Worm (Caenorhabditis elegans) whole organism, L1 larva: ENCODE data around the gene ipla-1.

Experiments
- C16A3.4 ChIP-seq: fragments of 150-350 bp; optimal IDR thresholded peaks from 2 replicates; lab custom pipeline; 2014; ENCODE audit warnings: missing biosample characterization, missing genetic modification characterization
- Y116A8C.19 ChIP-seq: sonication (generic microtip); optimal IDR thresholded peaks from 2 replicates; lab custom pipeline; 2016; ENCODE audit warnings: missing compliant biosample characterization, missing genetic modification characterization, borderline replicate concordance
- alr-1 ChIP-seq: fragments of 200-800 bp; sonication (Bioruptor generic); optimal IDR thresholded peaks from 2 replicates; lab custom pipeline; 2018; ENCODE audit warnings: borderline replicate concordance, mild to moderate bottlenecking, missing genetic modification characterization, missing compliant biosample characterization
- aly-2 ChIP-seq: fragments of 150-350 bp; optimal IDR thresholded peaks from 2 replicates; lab custom pipeline; 2014; ENCODE audit warnings: missing biosample characterization, missing genetic modification characterization
- blmp-1 ChIP-seq: fragments of 150-350 bp; optimal IDR thresholded peaks from 2 replicates; lab custom pipeline; 2014; ENCODE audit warnings: missing biosample characterization, missing genetic modification characterization
- ceh-8 ChIP-seq: fragments of 200-800 bp; sonication (Bioruptor generic); optimal IDR thresholded peaks from 2 replicates; lab custom pipeline; 2018; ENCODE audit warnings: mild to moderate bottlenecking, missing genetic modification characterization, moderate library complexity, missing compliant biosample characterization
- ceh-88 ChIP-seq: fragments of 200-800 bp; sonication (Bioruptor generic); IDR thresholded peaks from 2 replicates; pipeline ENCODE4 v1.3.6; 2022; ENCODE audit warnings: missing genetic modification characterization, missing compliant biosample characterization
- ceh-90 ChIP-seq: sonication (generic microtip); optimal IDR thresholded peaks from 2 replicates; lab custom pipeline; 2016; ENCODE audit warnings: missing genetic modification characterization, missing compliant biosample characterization
- dsc-1 ChIP-seq: sonication (generic microtip); optimal IDR thresholded peaks from 2 replicates; lab custom pipeline; 2016; ENCODE audit warnings: mild to moderate bottlenecking, missing genetic modification characterization, missing compliant biosample characterization
- efl-1 ChIP-seq, 4 experiments: fragments of 150-350 bp; optimal IDR thresholded peaks in 3 of 4; peaks in 1 of 4; 1 replicate in 1 of 4; 2 replicates in 3 of 4; lab custom pipeline; 2014; ENCODE audit warnings: missing biosample characterization in 2 of 4, missing genetic modification characterization in 2 of 4, missing genetic modification reagents in 2 of 4
- egl-27 ChIP-seq, 2 experiments: fragments of 150-350 bp in 1 of 2; sonication (generic microtip); optimal IDR thresholded peaks; 3 replicates each; lab custom pipeline; 2017 to 2018; ENCODE audit warnings: missing biosample characterization in 2 of 2, missing genetic modification characterization in 2 of 2, missing genetic modification reagents in 2 of 2
- elt-2 ChIP-seq: sonication (generic microtip); optimal IDR thresholded peaks from 2 replicates; lab custom pipeline; 2016; ENCODE audit warnings: missing genetic modification characterization, mild to moderate bottlenecking, inconsistent platforms, missing compliant biosample characterization, missing genetic modification reagents
- elt-3 ChIP-seq, 6 experiments: fragments of 150-350 bp in 1 of 6; sonication (generic microtip); optimal IDR thresholded peaks; 2 replicates each; lab custom pipeline; 2017 to 2018; ENCODE audit warnings: missing biosample characterization in 6 of 6, missing genetic modification characterization in 6 of 6, inconsistent platforms in 1 of 6
- ets-5 ChIP-seq: fragments of 200-800 bp; sonication (Bioruptor generic); IDR thresholded peaks from 2 replicates; pipeline ENCODE4 v1.3.6; 2022; ENCODE audit warnings: missing genetic modification characterization, missing compliant biosample characterization
- fkh-4 ChIP-seq: sonication (generic microtip); optimal IDR thresholded peaks from 2 replicates; lab custom pipeline; 2016; ENCODE audit warnings: missing compliant biosample characterization, missing genetic modification characterization, borderline replicate concordance
- fos-1 ChIP-seq: fragments of 150-350 bp; optimal IDR thresholded peaks from 2 replicates; lab custom pipeline; 2014; ENCODE audit warnings: missing biosample characterization, missing genetic modification characterization
- lin-14 ChIP-seq: fragments of 200-800 bp; sonication (Bioruptor generic); optimal IDR thresholded peaks from 2 replicates; lab custom pipeline; 2018; ENCODE audit warnings: mild to moderate bottlenecking, missing genetic modification characterization, moderate library complexity, missing compliant biosample characterization
- lir-3 ChIP-seq: sonication (generic microtip); optimal IDR thresholded peaks from 2 replicates; lab custom pipeline; 2016; ENCODE audit warnings: mild to moderate bottlenecking, missing genetic modification characterization, moderate library complexity, missing compliant biosample characterization; ENCODE audit not compliant: poor library complexity
- mdl-1 ChIP-seq, 2 experiments: fragments of 150-350 bp; optimal IDR thresholded peaks; 2 replicates each; lab custom pipeline; 2014 to 2017; ENCODE audit warnings: missing biosample characterization in 2 of 2, missing genetic modification characterization in 2 of 2, inconsistent platforms in 1 of 2
- mef-2 ChIP-seq: fragments of 150-350 bp; optimal IDR thresholded peaks from 2 replicates; lab custom pipeline; 2014; ENCODE audit warnings: missing biosample characterization, missing genetic modification characterization
- nhr-19 ChIP-seq: fragments of 200-800 bp; sonication (Bioruptor generic); conservative IDR thresholded peaks from 2 replicates; pipeline ENCODE4 v1.3.6; 2022; ENCODE audit warnings: missing genetic modification characterization, missing compliant biosample characterization
- nhr-20 ChIP-seq: sonication (generic microtip); optimal IDR thresholded peaks from 2 replicates; lab custom pipeline; 2016; ENCODE audit warnings: mild to moderate bottlenecking, missing genetic modification characterization, missing compliant biosample characterization
- nhr-237 ChIP-seq: fragments of 150-350 bp; optimal IDR thresholded peaks from 2 replicates; lab custom pipeline; 2014; ENCODE audit warnings: missing biosample characterization, missing genetic modification characterization
- nhr-28 ChIP-seq: fragments of 150-350 bp; optimal IDR thresholded peaks from 2 replicates; lab custom pipeline; 2014; ENCODE audit warnings: missing biosample characterization, missing genetic modification characterization
- nhr-47 ChIP-seq: sonication (generic microtip); optimal IDR thresholded peaks from 2 replicates; lab custom pipeline; 2016; ENCODE audit warnings: mild to moderate bottlenecking, missing genetic modification characterization, moderate library complexity, missing compliant biosample characterization
- nhr-71 ChIP-seq: sonication (generic microtip); optimal IDR thresholded peaks from 2 replicates; lab custom pipeline; 2016; ENCODE audit warnings: mild to moderate bottlenecking, missing genetic modification characterization, moderate library complexity, missing compliant biosample characterization
- pag-3 ChIP-seq: sonication (generic microtip); optimal IDR thresholded peaks from 2 replicates; lab custom pipeline; 2017; ENCODE audit warnings: missing genetic modification characterization, mild to moderate bottlenecking, missing compliant biosample characterization, antibody characterized with exemption, borderline replicate concordance; ENCODE audit not compliant: insufficient read depth
- pax-3 ChIP-seq: fragments of 200-800 bp; sonication (Bioruptor generic); optimal IDR thresholded peaks from 2 replicates; lab custom pipeline; 2018; ENCODE audit warnings: mild to moderate bottlenecking, missing genetic modification characterization, moderate library complexity, missing compliant biosample characterization
- rnt-1 ChIP-seq: sonication (generic microtip); optimal IDR thresholded peaks from 2 replicates; lab custom pipeline; 2016; ENCODE audit warnings: mild to moderate bottlenecking, missing genetic modification characterization, moderate library complexity, missing compliant biosample characterization
- snpc-4 ChIP-seq: fragments of 150-350 bp; optimal IDR thresholded peaks from 2 replicates; lab custom pipeline; 2014; ENCODE audit warnings: missing biosample characterization, missing genetic modification characterization
- sox-4 ChIP-seq: sonication (generic microtip); optimal IDR thresholded peaks from 2 replicates; lab custom pipeline; 2016; ENCODE audit warnings: missing genetic modification characterization, missing compliant biosample characterization
- sup-37 ChIP-seq: fragments of 200-800 bp; sonication (Bioruptor generic); optimal IDR thresholded peaks from 2 replicates; lab custom pipeline; 2018; ENCODE audit warnings: mild to moderate bottlenecking, missing genetic modification characterization, missing compliant biosample characterization
- unc-30 ChIP-seq: sonication (generic microtip); optimal IDR thresholded peaks from 2 replicates; lab custom pipeline; 2017; ENCODE audit warnings: missing biosample characterization, missing genetic modification characterization
- zip-4 ChIP-seq: fragments of 200-800 bp; sonication (Bioruptor generic); optimal IDR thresholded peaks from 2 replicates; lab custom pipeline; 2018; ENCODE audit warnings: mild to moderate bottlenecking, missing genetic modification characterization, moderate library complexity, missing compliant biosample characterization

ipla-1 gene

ce11 chrII:4571112-4571511 lies 30.0 kb downstream of the ipla-1 start:
- TF ChIP-seq fos-1 (tag; lab: Kevin White, UChicago) (no peak), lin-14 (GFP tag; lab: Kevin White, UChicago) (peak; percentile 9), rnt-1 (tag; lab: Kevin White, UChicago) (peak; percentile 20), sup-37 (GFP tag; lab: Kevin White, UChicago) (no peak), blmp-1 (tag; lab: Kevin White, UChicago) (peak; percentile 5), mef-2 (tag; lab: Kevin White, UChicago) (no peak), efl-1 (optimal IDR thresholded peaks at IDR 0.05; lab: Kevin White, UChicago) (no peak), efl-1 (GFP tag; optimal IDR thresholded peaks at IDR 0.05 in 1 of 2; lab: Kevin White, UChicago) (peak in 1 of 2 experiments; percentile 63)
- TF ChIP-seq, all 84 proteins: peak for 4

- TF ChIP-seq ceh-8 (GFP tag; lab: Kevin White, UChicago) (no peak), Y116A8C.19 (no peak), fos-1 (tag; lab: Kevin White, UChicago) (no peak), ceh-90 (tag; lab: Kevin White, UChicago) (no peak), sup-37 (GFP tag; lab: Kevin White, UChicago) (no peak), snpc-4 (tag; lab: Kevin White, UChicago) (no peak), lir-3 (tag; lab: Kevin White, UChicago) (no peak), egl-27 (tag; optimal IDR thresholded peaks at IDR 0.05; lab: Kevin White, UChicago) (no peak), dsc-1 (tag; lab: Kevin White, UChicago) (no peak), zip-4 (no peak), sox-4 (no peak), ceh-88 (GFP tag; lab: Robert Waterston, UW) (no peak), aly-2 (tag; lab: Kevin White, UChicago) (no peak), nhr-19 (GFP tag; lab: Robert Waterston, UW) (no peak), nhr-20 (tag; lab: Kevin White, UChicago) (no peak)
Observed at ce11 chrII:4566237-4566636, 34.9 kb downstream of the ipla-1 start.

- TF ChIP-seq elt-2 (peak; percentile 39), ets-5 (no peak), alr-1 (tag; lab: Kevin White, UChicago) (no peak)
Observed at ce11 chrII:4565205-4565604, 36.0 kb downstream of the ipla-1 start.

- TF ChIP-seq unc-30: no peak
- no peak for TF ChIP-seq nhr-71
- TF ChIP-seq blmp-1 (tag; lab: Kevin White, UChicago): peak; percentile 68
- no peak for TF ChIP-seq pag-3
- no peak for TF ChIP-seq pax-3 (tag; lab: Kevin White, UChicago)
- TF ChIP-seq nhr-237 (tag; lab: Kevin White, UChicago): no peak
- no peak for TF ChIP-seq nhr-47 (tag; lab: Kevin White, UChicago)
- no peak for TF ChIP-seq mdl-1 (tag; optimal IDR thresholded peaks at IDR 0.05; lab: Kevin White, UChicago)
- no peak for TF ChIP-seq C16A3.4
- peak in 2 of 6 experiments; percentile 50 to 60 for TF ChIP-seq elt-3 (tag; optimal IDR thresholded peaks at IDR 0.05; lab: Kevin White, UChicago)
- no peak for TF ChIP-seq fkh-4
- TF ChIP-seq nhr-28 (tag; lab: Kevin White, UChicago): no peak
- TF ChIP-seq efl-1 (optimal IDR thresholded peaks at IDR 0.05; lab: Kevin White, UChicago): no peak
- TF ChIP-seq efl-1 (GFP tag; optimal IDR thresholded peaks at IDR 0.05 in 1 of 2; lab: Kevin White, UChicago): peak in 1 of 2 experiments; percentile 59
Observed at ce11 chrII:4562503-4563000, 38.6 kb downstream of the ipla-1 start, which contains the start of gene dao-2. TSS of gene dao-2 (plus strand) at chrII:4562950.
